Worm (Caenorhabditis elegans): ENCODE measurements around the gene pigg-1.

ce11 chrII:8642376-8642775 lies 42.3 kb upstream of the pigg-1 start:
- TF ChIP-seq lin-13 (tag; optimal IDR thresholded peaks at IDR 0.05): no peak
- TF ChIP-seq lsy-2 (tag; optimal IDR thresholded peaks at IDR 0.05): no peak
- no peak for TF ChIP-seq ceh-39 (tag; optimal IDR thresholded peaks at IDR 0.05)
- TF ChIP-seq ces-1 (GFP tag; optimal IDR thresholded peaks at IDR 0.05): no peak
- TF ChIP-seq snpc-4 (tag; optimal IDR thresholded peaks at IDR 0.05): no peak

Data from whole organism, mixed stage, embryonic.